Worm (Caenorhabditis elegans) whole organism, early embryonic: ENCODE measurements around the gene dec-7.

Experiments
- B0310.2 ChIP-seq: sonication (generic microtip); optimal IDR thresholded peaks from 2 replicates; lab custom pipeline; 2016; ENCODE audit warnings: mild to moderate bottlenecking, missing genetic modification characterization, missing compliant biosample characterization
- F13C5.2 ChIP-seq: sonication (generic microtip); optimal IDR thresholded peaks from 2 replicates; lab custom pipeline; 2017; ENCODE audit warnings: mild to moderate bottlenecking, missing genetic modification characterization, inconsistent platforms, missing compliant biosample characterization
- aly-1 ChIP-seq: sonication (generic microtip); optimal IDR thresholded peaks from 2 replicates; lab custom pipeline; 2016; ENCODE audit warnings: missing genetic modification characterization, missing compliant biosample characterization
- ama-1 ChIP-seq: fragments of 150-350 bp; optimal IDR thresholded peaks from 2 replicates; lab custom pipeline; 2014
- ceh-13 ChIP-seq: fragments of 200-800 bp; sonication (Bioruptor generic); optimal IDR thresholded peaks from 2 replicates; lab custom pipeline; 2018; ENCODE audit warnings: mild to moderate bottlenecking, missing genetic modification characterization, missing compliant biosample characterization
- ceh-36 ChIP-seq: sonication (generic microtip); optimal IDR thresholded peaks from 2 replicates; lab custom pipeline; 2016; ENCODE audit warnings: missing genetic modification characterization, inconsistent platforms, missing compliant biosample characterization
- ets-7 ChIP-seq: sonication (generic microtip); optimal IDR thresholded peaks from 2 replicates; lab custom pipeline; 2016; ENCODE audit warnings: missing genotype, missing genetic modification characterization, missing compliant biosample characterization
- flt-1 ChIP-seq: fragments of 200-800 bp; sonication (Bioruptor generic); IDR thresholded peaks from 2 replicates; pipeline ENCODE4 v1.3.6; 2022; ENCODE audit warnings: missing genetic modification characterization, missing compliant biosample characterization
- hmbx-1 ChIP-seq: sonication (generic microtip); optimal IDR thresholded peaks from 2 replicates; lab custom pipeline; 2016; ENCODE audit warnings: mild to moderate bottlenecking, missing genetic modification characterization, missing compliant biosample characterization
- hmg-4 ChIP-seq: fragments of 200-800 bp; sonication (Bioruptor generic); optimal IDR thresholded peaks from 2 replicates; lab custom pipeline; 2018; ENCODE audit warnings: mild to moderate bottlenecking, missing genetic modification characterization, missing compliant biosample characterization
- hnd-1 ChIP-seq: sonication (generic microtip); optimal IDR thresholded peaks from 2 replicates; lab custom pipeline; 2016; ENCODE audit warnings: missing genetic modification characterization, missing compliant biosample characterization
- pes-1 ChIP-seq: fragments of 200-800 bp; sonication (Bioruptor generic); IDR thresholded peaks from 2 replicates; pipeline ENCODE4 v1.3.6; 2022; ENCODE audit warnings: missing genetic modification reagents, missing genetic modification characterization, missing compliant biosample characterization
- scrt-1 ChIP-seq: fragments of 200-800 bp; sonication (Bioruptor generic); IDR thresholded peaks from 2 replicates; pipeline ENCODE4 v1.3.6; 2022; ENCODE audit warnings: missing genetic modification characterization, missing compliant biosample characterization
- sea-1 ChIP-seq: fragments of 200-800 bp; sonication (Bioruptor generic); conservative IDR thresholded peaks from 2 replicates; pipeline ENCODE4 v1.3.6; 2022; ENCODE audit warnings: missing genetic modification characterization, missing compliant biosample characterization
- tbx-11 ChIP-seq: fragments of 200-800 bp; sonication (Bioruptor generic); IDR thresholded peaks from 2 replicates; pipeline ENCODE4 v1.3.6; 2022; ENCODE audit warnings: missing genetic modification characterization, missing compliant biosample characterization
- tbx-37 ChIP-seq: fragments of 200-800 bp; sonication (Bioruptor generic); conservative IDR thresholded peaks from 2 replicates; pipeline ENCODE4 v1.3.6; 2022; ENCODE audit warnings: missing genetic modification reagents, missing genetic modification characterization, missing compliant biosample characterization
- tra-4 ChIP-seq: sonication (generic microtip); optimal IDR thresholded peaks from 2 replicates; lab custom pipeline; 2017; ENCODE audit warnings: missing genetic modification characterization, missing compliant biosample characterization

dec-7 gene

DNA sequence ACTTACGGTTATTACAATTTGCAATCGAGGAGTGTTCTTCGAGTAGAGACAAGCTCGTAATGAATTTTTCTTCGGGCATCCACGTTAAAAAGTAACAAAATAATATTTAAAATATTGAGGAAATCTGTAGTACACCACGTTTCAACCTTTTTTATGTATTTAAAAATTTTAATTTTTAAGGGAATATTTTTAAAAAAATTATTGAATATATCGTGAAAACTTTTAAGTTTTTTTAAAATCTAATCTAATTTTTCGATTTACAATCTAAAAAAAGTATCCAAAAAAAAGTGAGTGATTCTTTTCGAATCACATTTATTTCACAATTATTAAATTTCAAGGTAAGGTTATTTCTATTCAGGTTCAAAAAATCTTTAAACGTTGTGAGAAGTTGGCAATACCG lies 12.5 kb downstream of the dec-7 start, which contains the start of gene gln-2:
Gene gln-2 (minus strand): TSS at position 101 of the 400 bp plus-strand sequence.
- no peak for TF ChIP-seq sea-1

DNA sequence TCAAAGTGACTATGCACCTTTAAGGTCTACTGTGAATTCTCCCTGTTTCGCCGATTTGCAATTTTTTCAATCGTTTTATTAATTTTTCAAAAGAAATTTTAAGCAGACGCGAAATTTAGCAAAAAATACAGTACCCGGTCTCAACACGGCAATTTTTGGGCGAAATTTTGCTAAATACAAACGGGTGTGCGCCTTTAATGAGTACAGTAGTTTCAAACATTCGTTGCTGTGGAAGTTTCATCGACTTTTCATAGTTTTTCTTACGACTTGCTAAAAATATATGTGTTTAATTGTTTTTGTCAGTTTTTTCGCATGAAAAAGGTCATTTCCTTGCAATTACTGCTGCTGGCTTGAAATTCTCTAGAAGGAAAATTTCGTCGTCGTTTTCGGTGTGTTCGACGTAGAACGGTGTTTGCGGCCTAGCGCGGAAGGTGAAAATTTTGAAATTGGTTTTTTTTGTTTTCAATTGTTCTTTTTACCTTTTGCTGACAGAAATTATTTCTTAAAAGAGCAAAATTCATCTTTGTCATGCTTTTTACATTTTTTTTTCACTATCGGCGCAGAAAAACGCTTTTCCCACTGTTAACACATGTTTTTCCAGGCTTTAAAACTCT lies 14.7 kb downstream of the dec-7 start, which contains the start of gene K03H1.7:
Gene K03H1.7 (plus strand): TSS at position 600 of the 614 bp plus-strand sequence.
- no peak for TF ChIP-seq tbx-37 (GFP tag; lab: Robert Waterston, UW)
- TF ChIP-seq B0310.2 (tag; lab: Kevin White, UChicago): no peak
- TF ChIP-seq hmbx-1 (tag; lab: Kevin White, UChicago): no peak
- no peak for TF ChIP-seq F13C5.2 (tag; lab: Kevin White, UChicago)
- TF ChIP-seq sea-1: no peak
- TF ChIP-seq scrt-1 (GFP tag; lab: Robert Waterston, UW): no peak
- no peak for TF ChIP-seq hmg-4

DNA sequence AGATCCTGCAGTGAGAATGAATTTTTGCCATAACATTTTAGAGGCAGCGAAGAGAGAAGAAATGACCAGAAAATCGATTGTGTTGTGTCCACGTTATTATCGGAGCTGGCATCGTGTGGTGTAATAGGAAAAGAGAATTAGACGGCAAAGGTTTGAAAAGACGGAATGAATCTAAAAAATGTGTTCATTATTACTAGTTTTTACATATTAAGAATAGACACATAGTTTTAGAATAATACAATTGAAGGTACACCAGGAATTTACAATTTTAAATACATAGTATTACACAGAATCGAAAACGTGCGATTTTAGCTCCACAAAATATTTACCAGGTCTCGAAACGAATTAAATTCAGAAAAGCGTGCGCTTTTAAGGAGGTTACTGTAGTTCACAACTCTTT lies 18.0 kb downstream of the dec-7 start, which contains the start of gene K03H1.13:
Gene K03H1.13 (minus strand): TSS at position 101 of the 400 bp plus-strand sequence.
- TF ChIP-seq ceh-36 (tag; lab: Kevin White, UChicago): no peak
- TF ChIP-seq F13C5.2 (tag; lab: Kevin White, UChicago): no peak
- no peak for TF ChIP-seq ets-7 (tag; lab: Kevin White, UChicago)
- no peak for TF ChIP-seq flt-1 (GFP tag; lab: Robert Waterston, UW)
- TF ChIP-seq sea-1: no peak
- TF ChIP-seq tbx-11 (GFP tag; lab: Robert Waterston, UW): no peak
- TF ChIP-seq pes-1: no peak
- TF ChIP-seq tra-4 (tag; lab: Kevin White, UChicago): no peak
- no peak for TF ChIP-seq hnd-1 (tag; lab: Kevin White, UChicago)
- TF ChIP-seq hmbx-1 (tag; lab: Kevin White, UChicago): no peak

DNA sequence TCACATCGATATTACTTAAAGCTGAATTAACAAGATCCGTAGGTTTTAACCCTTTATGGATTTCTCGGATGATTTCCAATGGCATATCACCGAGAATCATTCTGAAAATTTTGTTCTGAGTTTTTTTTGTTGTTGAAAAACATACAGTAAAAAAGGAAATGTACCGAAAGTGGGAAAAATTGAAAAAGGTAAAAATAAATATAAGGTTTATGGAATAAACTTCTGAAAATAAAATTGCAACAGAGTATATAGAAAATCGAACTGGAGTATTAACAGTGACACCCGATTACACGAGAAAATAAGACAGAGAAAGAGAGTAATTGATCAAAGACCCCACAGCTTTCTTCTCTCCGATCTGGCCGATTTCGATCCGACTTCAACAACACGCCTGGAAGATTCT lies 19.7 kb downstream of the dec-7 start, which contains the start of gene K03H1.11:
Gene K03H1.11 (minus strand): TSS at position 101 of the 400 bp plus-strand sequence.
- TF ChIP-seq tbx-11 (GFP tag; lab: Robert Waterston, UW) (no peak), ceh-36 (tag; lab: Kevin White, UChicago) (no peak), tra-4 (tag; lab: Kevin White, UChicago) (no peak), sea-1 (no peak), ama-1 (lab: Kevin White, UChicago) (no peak), F13C5.2 (tag; lab: Kevin White, UChicago) (no peak), scrt-1 (GFP tag; lab: Robert Waterston, UW) (no peak), ceh-13 (GFP tag; lab: Kevin White, UChicago) (no peak), pes-1 (no peak), hmg-4 (no peak), hmbx-1 (tag; lab: Kevin White, UChicago) (no peak)

DNA sequence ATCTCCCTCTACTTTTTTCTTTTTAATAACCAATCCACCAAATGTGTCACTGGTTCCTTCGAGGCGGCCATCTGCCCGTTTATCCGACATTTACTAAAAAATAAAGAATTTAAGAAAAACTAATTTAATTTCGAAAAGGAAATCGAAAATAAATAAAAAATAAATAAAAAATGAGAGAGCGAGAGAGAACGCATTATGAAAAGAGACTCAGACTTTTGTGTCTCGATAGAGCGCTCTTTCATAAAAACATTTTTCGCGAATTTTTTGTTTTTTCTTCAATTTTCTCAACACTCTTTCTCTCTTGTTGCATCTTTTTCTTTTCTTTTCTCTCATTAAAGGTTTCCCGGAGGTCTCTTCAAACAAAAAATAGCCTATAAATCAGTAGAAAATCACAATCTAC lies 23.9 kb downstream of the dec-7 start, which contains the start of gene mog-1:
Gene mog-1 (minus strand): TSS at position 93 of the 400 bp plus-strand sequence.
- TF ChIP-seq F13C5.2 (tag; lab: Kevin White, UChicago): no peak
- TF ChIP-seq B0310.2 (tag; lab: Kevin White, UChicago): no peak
- TF ChIP-seq flt-1 (GFP tag; lab: Robert Waterston, UW): no peak
- TF ChIP-seq hnd-1 (tag; lab: Kevin White, UChicago): no peak
- TF ChIP-seq ceh-36 (tag; lab: Kevin White, UChicago): no peak
- TF ChIP-seq hmbx-1 (tag; lab: Kevin White, UChicago): no peak
- no peak for TF ChIP-seq aly-1 (tag; lab: Kevin White, UChicago)
- no peak for TF ChIP-seq scrt-1 (GFP tag; lab: Robert Waterston, UW)
- no peak for TF ChIP-seq tra-4 (tag; lab: Kevin White, UChicago)
- no peak for TF ChIP-seq sea-1
- no peak for TF ChIP-seq ama-1 (lab: Kevin White, UChicago)
- no peak for TF ChIP-seq hmg-4
- no peak for TF ChIP-seq pes-1
- TF ChIP-seq ceh-13 (GFP tag; lab: Kevin White, UChicago): no peak

DNA sequence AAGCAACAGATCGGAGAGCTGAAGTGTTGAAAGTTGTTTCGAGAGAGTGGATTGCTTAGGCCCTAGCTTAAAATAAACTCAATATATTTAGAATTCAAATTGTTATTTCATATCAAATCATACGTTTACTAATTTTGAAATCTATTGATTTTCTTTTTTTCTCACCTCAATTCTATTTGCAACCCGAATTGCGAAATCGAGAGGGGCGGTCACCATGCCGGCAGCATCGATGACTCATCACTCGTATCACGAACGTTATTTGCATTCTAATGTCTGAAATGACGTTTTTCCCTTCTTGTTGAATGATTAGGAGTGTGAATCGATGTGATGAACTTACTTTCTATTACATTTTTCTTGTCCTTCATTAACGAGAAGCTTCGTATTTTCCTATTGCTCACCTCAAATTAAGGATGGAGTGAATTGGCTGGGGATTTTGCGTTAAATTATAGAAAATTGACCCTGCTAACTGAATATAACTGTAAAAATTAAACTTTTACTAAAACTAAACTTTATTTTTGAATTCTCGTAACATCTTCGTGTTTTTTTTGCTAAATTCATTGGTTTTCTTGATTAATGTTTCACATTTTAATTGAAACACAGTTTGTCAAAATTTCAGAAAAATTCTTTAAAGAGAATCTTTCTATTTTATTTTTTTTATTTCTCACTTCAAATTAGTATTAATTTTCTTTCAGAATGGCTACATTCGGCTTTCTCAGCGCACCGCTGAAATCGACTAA lies 24.6 kb downstream of the dec-7 start, which contains the start of gene alx-1:
Gene alx-1 (plus strand): TSS at position 687 of the 737 bp plus-strand sequence.
- TF ChIP-seq ceh-13 (GFP tag; lab: Kevin White, UChicago) (no peak), F13C5.2 (tag; lab: Kevin White, UChicago) (no peak), hmbx-1 (tag; lab: Kevin White, UChicago) (no peak), sea-1 (no peak), ets-7 (tag; lab: Kevin White, UChicago) (no peak), tbx-11 (GFP tag; lab: Robert Waterston, UW) (no peak)

DNA sequence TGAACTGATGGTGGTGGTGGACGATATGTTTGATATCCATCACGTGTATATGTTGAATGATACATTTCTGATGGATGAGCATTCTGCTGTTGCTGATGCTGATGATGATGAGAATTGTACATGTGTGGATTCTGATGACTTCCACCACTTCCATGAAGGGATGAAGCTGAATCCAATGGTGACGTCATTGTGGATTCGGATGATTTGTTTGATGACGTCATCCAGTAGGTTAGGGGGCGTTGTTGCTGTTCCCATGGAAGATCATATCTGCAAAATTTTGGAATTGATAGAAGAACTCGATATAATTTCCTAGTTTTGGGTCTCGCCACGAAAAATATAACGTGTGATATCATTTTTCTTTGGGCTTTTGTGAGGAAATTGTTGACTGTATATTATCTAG lies 31.2 kb downstream of the dec-7 start:
- TF ChIP-seq flt-1 (GFP tag; lab: Robert Waterston, UW) (no peak), ceh-36 (tag; lab: Kevin White, UChicago) (no peak), F13C5.2 (tag; lab: Kevin White, UChicago) (no peak), tra-4 (tag; lab: Kevin White, UChicago) (no peak), tbx-37 (GFP tag; lab: Robert Waterston, UW) (no peak), pes-1 (no peak), ceh-13 (GFP tag; lab: Kevin White, UChicago) (no peak)
